Worm (Caenorhabditis elegans) whole organism, L1 larva: ENCODE measurements around the gene EEED8.14.

Experiments used
- C16A3.4 ChIP-seq: fragments of 150-350 bp; optimal IDR thresholded peaks from 2 replicates; lab custom pipeline; 2014; ENCODE audit warnings: missing biosample characterization, missing genetic modification characterization
- F16B12.6 ChIP-seq: fragments of 150-350 bp; optimal IDR thresholded peaks from 2 replicates; lab custom pipeline; 2014; ENCODE audit warnings: missing biosample characterization, missing genetic modification characterization
- Y116A8C.19 ChIP-seq: sonication (generic microtip); optimal IDR thresholded peaks from 2 replicates; lab custom pipeline; 2016; ENCODE audit warnings: missing compliant biosample characterization, missing genetic modification characterization, borderline replicate concordance
- alr-1 ChIP-seq: fragments of 200-800 bp; sonication (Bioruptor generic); optimal IDR thresholded peaks from 2 replicates; lab custom pipeline; 2018; ENCODE audit warnings: borderline replicate concordance, mild to moderate bottlenecking, missing genetic modification characterization, missing compliant biosample characterization
- ama-1 ChIP-seq: fragments of 150-350 bp; optimal IDR thresholded peaks from 2 replicates; lab custom pipeline; 2014
- blmp-1 ChIP-seq: fragments of 150-350 bp; optimal IDR thresholded peaks from 2 replicates; lab custom pipeline; 2014; ENCODE audit warnings: missing biosample characterization, missing genetic modification characterization
- ceh-82 ChIP-seq, 3 experiments: fragments of 150-350 bp in 1 of 3; sonication (generic microtip) in 2 of 3; optimal IDR thresholded peaks; 2 replicates each; lab custom pipeline; 2014 to 2017; ENCODE audit warnings: missing biosample characterization in 3 of 3, missing genetic modification characterization in 3 of 3
- ceh-90 ChIP-seq: sonication (generic microtip); optimal IDR thresholded peaks from 2 replicates; lab custom pipeline; 2016; ENCODE audit warnings: missing genetic modification characterization, missing compliant biosample characterization
- ces-1 ChIP-seq: fragments of 150-350 bp; optimal IDR thresholded peaks from 2 replicates; lab custom pipeline; 2014; ENCODE audit warnings: missing biosample characterization, missing genetic modification reagents, missing genetic modification characterization
- dpl-1 ChIP-seq, 3 experiments: fragments of 150-350 bp in 2 of 3; sonication (generic microtip) in 1 of 3; optimal IDR thresholded peaks; 2 replicates each; lab custom pipeline; 2014 to 2017; ENCODE audit warnings: missing biosample characterization in 3 of 3, missing genetic modification characterization in 3 of 3, missing genetic modification reagents in 3 of 3
- dsc-1 ChIP-seq: sonication (generic microtip); optimal IDR thresholded peaks from 2 replicates; lab custom pipeline; 2016; ENCODE audit warnings: mild to moderate bottlenecking, missing genetic modification characterization, missing compliant biosample characterization
- efl-1 ChIP-seq, 4 experiments: fragments of 150-350 bp; optimal IDR thresholded peaks in 3 of 4; peaks in 1 of 4; 1 replicate in 1 of 4; 2 replicates in 3 of 4; lab custom pipeline; 2014; ENCODE audit warnings: missing biosample characterization in 2 of 4, missing genetic modification characterization in 2 of 4, missing genetic modification reagents in 2 of 4
- efl-3 ChIP-seq: fragments of 200-800 bp; sonication (Bioruptor generic); optimal IDR thresholded peaks from 2 replicates; lab custom pipeline; 2018; ENCODE audit warnings: mild to moderate bottlenecking, missing genetic modification characterization, missing compliant biosample characterization
- elt-2 ChIP-seq: sonication (generic microtip); optimal IDR thresholded peaks from 2 replicates; lab custom pipeline; 2016; ENCODE audit warnings: missing genetic modification characterization, mild to moderate bottlenecking, inconsistent platforms, missing compliant biosample characterization, missing genetic modification reagents
- elt-3 ChIP-seq, 6 experiments: fragments of 150-350 bp in 1 of 6; sonication (generic microtip); optimal IDR thresholded peaks; 2 replicates each; lab custom pipeline; 2017 to 2018; ENCODE audit warnings: missing biosample characterization in 6 of 6, missing genetic modification characterization in 6 of 6, inconsistent platforms in 1 of 6
- ets-5 ChIP-seq: fragments of 200-800 bp; sonication (Bioruptor generic); IDR thresholded peaks from 2 replicates; pipeline ENCODE4 v1.3.6; 2022; ENCODE audit warnings: missing genetic modification characterization, missing compliant biosample characterization
- hlh-17 ChIP-seq: fragments of 200-800 bp; sonication (Bioruptor generic); optimal IDR thresholded peaks from 2 replicates; lab custom pipeline; 2018; ENCODE audit warnings: missing genetic modification characterization, mild to moderate bottlenecking, missing compliant biosample characterization, moderate library complexity, borderline replicate concordance
- hlh-4 ChIP-seq: sonication (generic microtip); optimal IDR thresholded peaks from 2 replicates; lab custom pipeline; 2016; ENCODE audit warnings: mild to moderate bottlenecking, missing genetic modification characterization, missing compliant biosample characterization
- lin-13 ChIP-seq: fragments of 150-350 bp; optimal IDR thresholded peaks from 2 replicates; lab custom pipeline; 2014; ENCODE audit warnings: missing biosample characterization, missing genetic modification reagents, missing genetic modification characterization
- lin-14 ChIP-seq: fragments of 200-800 bp; sonication (Bioruptor generic); optimal IDR thresholded peaks from 2 replicates; lab custom pipeline; 2018; ENCODE audit warnings: mild to moderate bottlenecking, missing genetic modification characterization, moderate library complexity, missing compliant biosample characterization
- lin-15B ChIP-seq: fragments of 150-350 bp; sonication (generic microtip); optimal IDR thresholded peaks from 3 replicates; lab custom pipeline; 2014; ENCODE audit warnings: missing biosample characterization, missing genetic modification characterization
- lin-35 ChIP-seq, 2 experiments: fragments of 150-350 bp; optimal IDR thresholded peaks; 2 replicates each; lab custom pipeline; 2014; ENCODE audit warnings: missing biosample characterization in 2 of 2, missing genetic modification characterization in 2 of 2, missing genetic modification reagents in 2 of 2
- lir-3 ChIP-seq: sonication (generic microtip); optimal IDR thresholded peaks from 2 replicates; lab custom pipeline; 2016; ENCODE audit warnings: mild to moderate bottlenecking, missing genetic modification characterization, moderate library complexity, missing compliant biosample characterization; ENCODE audit not compliant: poor library complexity
- lsy-2 ChIP-seq, 2 experiments: fragments of 150-350 bp; optimal IDR thresholded peaks; 2 replicates each; lab custom pipeline; 2014; ENCODE audit warnings: missing biosample characterization in 2 of 2, missing genetic modification characterization in 2 of 2
- mab-9 ChIP-seq: fragments of 200-800 bp; sonication (Bioruptor generic); IDR thresholded peaks from 2 replicates; pipeline ENCODE4 v1.3.6; 2022; ENCODE audit warnings: missing genetic modification reagents, missing genetic modification characterization, missing compliant biosample characterization
- mep-1 ChIP-seq: fragments of 150-350 bp; optimal IDR thresholded peaks from 2 replicates; lab custom pipeline; 2014; ENCODE audit warnings: missing biosample characterization, missing genetic modification characterization
- nhr-12 ChIP-seq: sonication (generic microtip); optimal IDR thresholded peaks from 2 replicates; lab custom pipeline; 2017; ENCODE audit warnings: missing biosample characterization, missing genetic modification characterization
- nhr-19 ChIP-seq: fragments of 200-800 bp; sonication (Bioruptor generic); conservative IDR thresholded peaks from 2 replicates; pipeline ENCODE4 v1.3.6; 2022; ENCODE audit warnings: missing genetic modification characterization, missing compliant biosample characterization
- nhr-20 ChIP-seq: sonication (generic microtip); optimal IDR thresholded peaks from 2 replicates; lab custom pipeline; 2016; ENCODE audit warnings: mild to moderate bottlenecking, missing genetic modification characterization, missing compliant biosample characterization
- nhr-28 ChIP-seq: fragments of 150-350 bp; optimal IDR thresholded peaks from 2 replicates; lab custom pipeline; 2014; ENCODE audit warnings: missing biosample characterization, missing genetic modification characterization
- nhr-47 ChIP-seq: sonication (generic microtip); optimal IDR thresholded peaks from 2 replicates; lab custom pipeline; 2016; ENCODE audit warnings: mild to moderate bottlenecking, missing genetic modification characterization, moderate library complexity, missing compliant biosample characterization
- nhr-71 ChIP-seq: sonication (generic microtip); optimal IDR thresholded peaks from 2 replicates; lab custom pipeline; 2016; ENCODE audit warnings: mild to moderate bottlenecking, missing genetic modification characterization, moderate library complexity, missing compliant biosample characterization
- nhr-76 ChIP-seq: sonication (generic microtip); optimal IDR thresholded peaks from 2 replicates; lab custom pipeline; 2017; ENCODE audit warnings: missing biosample characterization, missing genetic modification characterization
- nhr-84 ChIP-seq: sonication (generic microtip); optimal IDR thresholded peaks from 2 replicates; lab custom pipeline; 2017; ENCODE audit warnings: missing biosample characterization, missing genetic modification characterization
- nhr-85 ChIP-seq: sonication (generic microtip); peaks from one replicate; lab custom pipeline; 2016; ENCODE audit warnings: missing genetic modification characterization, inconsistent platforms, missing compliant biosample characterization
- nhr-90 ChIP-seq: sonication (generic microtip); optimal IDR thresholded peaks from 2 replicates; lab custom pipeline; 2016; ENCODE audit warnings: mild to moderate bottlenecking, missing genetic modification characterization, missing compliant biosample characterization; ENCODE audit not compliant: poor library complexity
- pax-3 ChIP-seq: fragments of 200-800 bp; sonication (Bioruptor generic); optimal IDR thresholded peaks from 2 replicates; lab custom pipeline; 2018; ENCODE audit warnings: mild to moderate bottlenecking, missing genetic modification characterization, moderate library complexity, missing compliant biosample characterization
- pqm-1 ChIP-seq: sonication (generic microtip); optimal IDR thresholded peaks from 3 replicates; lab custom pipeline; 2017; ENCODE audit warnings: missing biosample characterization, missing genetic modification characterization
- rnt-1 ChIP-seq: sonication (generic microtip); optimal IDR thresholded peaks from 2 replicates; lab custom pipeline; 2016; ENCODE audit warnings: mild to moderate bottlenecking, missing genetic modification characterization, moderate library complexity, missing compliant biosample characterization
- skn-1 ChIP-seq: fragments of 150-350 bp; optimal IDR thresholded peaks from 2 replicates; lab custom pipeline; 2014; ENCODE audit warnings: missing biosample characterization, missing genetic modification characterization
- snpc-4 ChIP-seq: fragments of 150-350 bp; optimal IDR thresholded peaks from 2 replicates; lab custom pipeline; 2014; ENCODE audit warnings: missing biosample characterization, missing genetic modification characterization
- snu-23 ChIP-seq: sonication (generic microtip); optimal IDR thresholded peaks from 2 replicates; lab custom pipeline; 2016; ENCODE audit warnings: missing genetic modification characterization, missing compliant biosample characterization
- sptf-1 ChIP-seq: fragments of 150-350 bp; optimal IDR thresholded peaks from 2 replicates; lab custom pipeline; 2014; ENCODE audit warnings: missing biosample characterization, missing genetic modification characterization
- swsn-7 ChIP-seq: sonication (generic microtip); optimal IDR thresholded peaks from 2 replicates; lab custom pipeline; 2016; ENCODE audit warnings: missing genetic modification characterization, missing compliant biosample characterization
- tlp-1 ChIP-seq: fragments of 150-350 bp; optimal IDR thresholded peaks from 2 replicates; lab custom pipeline; 2014; ENCODE audit warnings: missing biosample characterization, missing genetic modification characterization
- unc-130 ChIP-seq: fragments of 150-350 bp; optimal IDR thresholded peaks from 2 replicates; lab custom pipeline; 2017; ENCODE audit warnings: missing biosample characterization, missing genetic modification characterization, inconsistent platforms
- unc-62 ChIP-seq: fragments of 150-350 bp; optimal IDR thresholded peaks from 2 replicates; lab custom pipeline; 2014; ENCODE audit warnings: missing biosample characterization, missing genetic modification reagents, missing genetic modification characterization
- unc-86 ChIP-seq: sonication (generic microtip); optimal IDR thresholded peaks from 2 replicates; lab custom pipeline; 2016; ENCODE audit warnings: missing genetic modification characterization, missing compliant biosample characterization
- unc-98 ChIP-seq: fragments of 200-800 bp; sonication (Bioruptor generic); IDR thresholded peaks from 2 replicates; pipeline ENCODE4 v1.3.6; 2022; ENCODE audit warnings: missing genetic modification characterization, missing compliant biosample characterization
- xbp-1 ChIP-seq: sonication (generic microtip); optimal IDR thresholded peaks from 2 replicates; lab custom pipeline; 2016; ENCODE audit warnings: missing genetic modification characterization, missing compliant biosample characterization
- zip-4 ChIP-seq: fragments of 200-800 bp; sonication (Bioruptor generic); optimal IDR thresholded peaks from 2 replicates; lab custom pipeline; 2018; ENCODE audit warnings: mild to moderate bottlenecking, missing genetic modification characterization, moderate library complexity, missing compliant biosample characterization
- ztf-11 ChIP-seq, 2 experiments: sonication (generic microtip); optimal IDR thresholded peaks; 2 replicates each; lab custom pipeline; 2016 to 2017; ENCODE audit warnings: missing genetic modification characterization in 2 of 2, missing biosample characterization in 1 of 2, missing compliant biosample characterization in 1 of 2
- ztf-4 ChIP-seq: fragments of 150-350 bp; optimal IDR thresholded peaks from 2 replicates; lab custom pipeline; 2014; ENCODE audit warnings: missing biosample characterization, missing genetic modification characterization

The EEED8.14 gene

DNA sequence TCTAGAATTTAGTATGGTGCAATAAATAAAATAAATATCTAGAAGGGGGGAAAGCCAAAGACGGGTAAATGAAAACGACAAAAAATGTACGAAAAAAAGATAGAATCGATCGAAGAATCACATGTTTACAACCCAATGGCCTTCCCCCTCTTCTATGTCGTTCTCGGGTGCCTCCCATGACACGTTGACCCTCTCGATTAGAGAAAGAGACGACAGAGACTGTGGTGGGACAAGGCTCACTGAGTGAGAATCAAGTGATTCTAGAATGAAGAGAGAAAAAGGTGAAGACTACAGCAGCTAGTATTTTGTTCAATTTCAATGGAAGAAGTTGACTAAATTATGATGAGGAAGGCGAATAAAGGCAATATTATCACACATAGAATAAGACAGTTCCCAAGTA lies 12.2 kb upstream of the EEED8.14 start:
- TF ChIP-seq mep-1 = peak; percentile 70
- no peak for TF ChIP-seq ets-5
- no peak for TF ChIP-seq alr-1 (tag; lab: Kevin White, UChicago)
- TF ChIP-seq lin-15B (tag; lab: Kevin White, UChicago) = no peak
- no peak for TF ChIP-seq unc-62
- TF ChIP-seq F16B12.6 = peak; percentile 34
- peak; percentile 45 for TF ChIP-seq nhr-47
- peak; percentile 81 for TF ChIP-seq snu-23
- no peak for TF ChIP-seq nhr-28 (tag; lab: Kevin White, UChicago)
- TF ChIP-seq ceh-82 (tag; optimal IDR thresholded peaks at IDR 0.05; lab: Kevin White, UChicago) = no peak
- no peak for TF ChIP-seq unc-130 (tag; lab: Kevin White, UChicago)
- peak; percentile 37 for TF ChIP-seq lin-13 (GFP tag; lab: Kevin White, UChicago)
- no peak for TF ChIP-seq mab-9 (GFP tag; lab: Robert Waterston, UW)
- TF ChIP-seq C16A3.4 = peak; percentile 55
- TF ChIP-seq swsn-7 (tag; lab: Kevin White, UChicago) = peak; percentile 48
- TF ChIP-seq nhr-90 (tag; lab: Kevin White, UChicago) = peak; percentile 17
- peak; percentile 60 to 78 for TF ChIP-seq lin-35 (GFP tag; optimal IDR thresholded peaks at IDR 0.05; lab: Kevin White, UChicago)
- no peak for TF ChIP-seq unc-86 (tag; lab: Kevin White, UChicago)
- TF ChIP-seq Y116A8C.19 (tag; lab: Kevin White, UChicago) = no peak
- TF ChIP-seq unc-98 (GFP tag; lab: Robert Waterston, UW) = no peak
- TF ChIP-seq blmp-1 (tag; lab: Kevin White, UChicago) = peak; percentile 34
- TF ChIP-seq efl-3 (GFP tag; lab: Kevin White, UChicago) = no peak
- TF ChIP-seq zip-4 (GFP tag; lab: Kevin White, UChicago) = no peak
- peak in 1 of 6 experiments; percentile 74 for TF ChIP-seq elt-3 (tag; optimal IDR thresholded peaks at IDR 0.05; lab: Kevin White, UChicago)
- peak; percentile 19 for TF ChIP-seq xbp-1 (tag; lab: Kevin White, UChicago)
- no peak for TF ChIP-seq ztf-11 (tag; optimal IDR thresholded peaks at IDR 0.05; lab: Kevin White, UChicago)
- TF ChIP-seq dsc-1 (tag; lab: Kevin White, UChicago) = no peak
- peak; percentile 60 for TF ChIP-seq nhr-20 (tag; lab: Kevin White, UChicago)
- peak; percentile 12 for TF ChIP-seq lir-3 (tag; lab: Kevin White, UChicago)
- no peak for TF ChIP-seq hlh-17 (GFP tag; lab: Kevin White, UChicago)
- peak; percentile 78 for TF ChIP-seq nhr-71 (tag; lab: Kevin White, UChicago)
- TF ChIP-seq lin-14 (GFP tag; lab: Kevin White, UChicago) = peak; percentile 85
- TF ChIP-seq lsy-2 (tag; optimal IDR thresholded peaks at IDR 0.05; lab: Kevin White, UChicago) = peak; percentile 56 to 73
- no peak for TF ChIP-seq ceh-90 (tag; lab: Kevin White, UChicago)
- no peak for TF ChIP-seq nhr-76 (tag; lab: Kevin White, UChicago)
- TF ChIP-seq nhr-85 (tag; lab: Kevin White, UChicago) = peak; percentile 79
- TF ChIP-seq nhr-12 (tag; lab: Kevin White, UChicago) = no peak
- peak; percentile 45 to 55 for TF ChIP-seq efl-1 (optimal IDR thresholded peaks at IDR 0.05; lab: Kevin White, UChicago)
- TF ChIP-seq efl-1 (GFP tag; optimal IDR thresholded peaks at IDR 0.05 in 1 of 2; lab: Kevin White, UChicago) = peak; percentile 45 to 89
- peak; percentile 21; the same call in 1 of the 2 replicates for TF ChIP-seq nhr-19
- TF ChIP-seq rnt-1 (tag; lab: Kevin White, UChicago) = peak; percentile 71
- TF ChIP-seq pqm-1 = no peak
- no peak for TF ChIP-seq tlp-1 (tag; lab: Kevin White, UChicago)
- TF ChIP-seq sptf-1 (tag; lab: Kevin White, UChicago) = no peak
- TF ChIP-seq elt-2 (tag; lab: Kevin White, UChicago) = peak; percentile 59
- peak; percentile 36 for TF ChIP-seq ztf-4 (tag; lab: Kevin White, UChicago)
- no peak for TF ChIP-seq hlh-4 (tag; lab: Kevin White, UChicago)
- TF ChIP-seq ama-1 = no peak
- TF ChIP-seq snpc-4 (tag; lab: Kevin White, UChicago) = peak; percentile 6
- TF ChIP-seq nhr-84 (tag; lab: Kevin White, UChicago) = no peak
- no peak for TF ChIP-seq pax-3 (tag; lab: Kevin White, UChicago)
- no peak for TF ChIP-seq ces-1 (GFP tag; lab: Kevin White, UChicago)
- peak; percentile 17 for TF ChIP-seq skn-1 (tag; lab: Kevin White, UChicago)
- peak; percentile 21 to 60 (median 58) for TF ChIP-seq dpl-1 (GFP tag; optimal IDR thresholded peaks at IDR 0.05; lab: Kevin White, UChicago)
